Worm (Caenorhabditis elegans): Measurements from ENCODE around the gene Y65A5A.1.

DNA sequence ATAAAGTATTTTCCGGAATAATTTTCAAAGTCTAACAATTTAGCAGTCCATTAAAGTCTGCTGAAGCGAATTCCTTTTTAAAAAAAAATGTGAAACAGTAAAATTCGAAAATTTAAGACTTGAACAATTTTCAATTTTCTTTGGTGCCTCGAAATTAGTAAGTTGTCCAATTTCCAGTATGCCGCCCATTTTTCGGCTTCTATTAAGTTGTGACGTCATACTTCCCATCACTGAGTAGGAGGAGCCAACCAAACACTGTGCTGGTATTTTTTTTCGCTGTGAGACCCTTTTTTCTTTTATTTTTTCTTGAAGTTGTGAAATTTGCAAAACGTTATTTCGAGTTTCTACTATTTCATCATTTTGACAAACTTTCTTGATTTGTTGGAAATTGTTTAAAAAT, 29.0 kb downstream of the Y65A5A.1 start:
- TF ChIP-seq med-1 (GFP tag; optimal IDR thresholded peaks at IDR 0.05; ENCODE audit: insufficient read depth) (no peak), ref-1 (GFP tag; conservative IDR thresholded peaks at IDR 0.05) (no peak), cog-1 (tag; optimal IDR thresholded peaks at IDR 0.05) (no peak), tab-1 (GFP tag; IDR thresholded peaks at IDR 0.05) (no peak), ztf-23 (GFP tag; IDR thresholded peaks at IDR 0.05) (no peak), T22C8.4 (GFP tag; IDR thresholded peaks at IDR 0.05) (no peak), ztf-29 (GFP tag; IDR thresholded peaks at IDR 0.05) (no peak), flt-1 (GFP tag; IDR thresholded peaks at IDR 0.05) (no peak)
